Fruit fly (Drosophila melanogaster): ENCODE data around the gene bol.

dm6 chr3L:9121289-9121688 lies 12.9 kb downstream of the bol start:
- no peak for TF ChIP-seq psq (optimal IDR thresholded peaks at IDR 0.05)
- TF ChIP-seq insv (optimal IDR thresholded peaks at IDR 0.05), result no peak
- no peak for TF ChIP-seq Sin3A (optimal IDR thresholded peaks at IDR 0.05)
- no peak for TF ChIP-seq h (optimal IDR thresholded peaks at IDR 0.05)

Data from Kc167 (cell line).